Fruit fly (Drosophila melanogaster) whole organism, embryonic: Measurements from ENCODE around the gene CG18508.
A peak's percentile ranks its signal among the peaks of the same experiment; 100 is the strongest.

Experiments
- Abd-B ChIP-seq: fragments of 200-800 bp; sonication (Bioruptor generic); optimal IDR thresholded peaks from 2 replicates; lab custom pipeline; 2018; ENCODE audit warnings: missing biosample characterization, mild to moderate bottlenecking, missing genetic modification characterization, moderate library complexity
- Ada2b ChIP-seq: fragments of 200-800 bp; sonication (Bioruptor generic); IDR thresholded peaks from 2 replicates; pipeline ENCODE4 v1.3.6; 2022; ENCODE audit warnings: missing biosample characterization, missing genetic modification characterization
- Atf-2 ChIP-seq: fragments of 200-800 bp; sonication (Bioruptor generic); optimal IDR thresholded peaks from 2 replicates; lab custom pipeline; 2016; ENCODE audit warnings: missing biosample characterization, missing genetic modification characterization
- Atf6 ChIP-seq: fragments of 200-800 bp; sonication (Bioruptor generic); IDR thresholded peaks from 2 replicates; pipeline ENCODE4 v1.3.6; 2022; ENCODE audit warnings: missing biosample characterization, missing genetic modification characterization
- B-H1 ChIP-seq: fragments of 200-800 bp; sonication (Bioruptor generic); IDR thresholded peaks from 3 replicates; pipeline ENCODE4 v1.3.6; 2022; ENCODE audit warnings: missing biosample characterization, missing genetic modification characterization
- CG10267 ChIP-seq: fragments of 200-800 bp; sonication (Bioruptor generic); optimal IDR thresholded peaks from 2 replicates; lab custom pipeline; 2018; ENCODE audit warnings: missing biosample characterization, mild to moderate bottlenecking, missing genetic modification characterization, moderate library complexity
- CG12219 ChIP-seq: fragments of 200-800 bp; sonication (Bioruptor generic); optimal IDR thresholded peaks from 3 replicates; lab custom pipeline; 2018; ENCODE audit warnings: missing biosample characterization, mild to moderate bottlenecking, missing genetic modification characterization
- CG13424 ChIP-seq: fragments of 200-800 bp; sonication (Bioruptor generic); optimal IDR thresholded peaks from 2 replicates; lab custom pipeline; 2019; ENCODE audit warnings: missing biosample characterization, mild to moderate bottlenecking, missing genetic modification characterization, moderate library complexity
- CG15073 ChIP-seq: fragments of 200-800 bp; sonication (Bioruptor generic); optimal IDR thresholded peaks from 2 replicates; lab custom pipeline; 2016; ENCODE audit warnings: missing biosample characterization, missing genetic modification characterization
- CG17361 ChIP-seq: fragments of 200-800 bp; sonication (Bioruptor generic); IDR thresholded peaks from 3 replicates; pipeline ENCODE4 v1.3.6; 2022; ENCODE audit warnings: missing biosample characterization, missing genetic modification characterization
- CG18619 ChIP-seq: fragments of 200-800 bp; sonication (Bioruptor generic); optimal IDR thresholded peaks from 3 replicates; lab custom pipeline; 2017; ENCODE audit warnings: missing biosample characterization, mild to moderate bottlenecking, missing genetic modification characterization
- CG2120 ChIP-seq: fragments of 200-800 bp; sonication (Bioruptor generic); optimal IDR thresholded peaks from 3 replicates; lab custom pipeline; 2016; ENCODE audit warnings: missing biosample characterization, missing genetic modification characterization
- CG31388 ChIP-seq: fragments of 200-800 bp; sonication (Bioruptor generic); optimal IDR thresholded peaks from 2 replicates; lab custom pipeline; 2016; ENCODE audit warnings: missing biosample characterization, missing genetic modification characterization
- CG34376 ChIP-seq: fragments of 200-800 bp; sonication (Bioruptor generic); optimal IDR thresholded peaks from 2 replicates; lab custom pipeline; 2018; ENCODE audit warnings: missing biosample characterization, mild to moderate bottlenecking, missing genetic modification characterization
- CG42726 ChIP-seq: fragments of 200-800 bp; sonication (Bioruptor generic); IDR thresholded peaks from 2 replicates; pipeline ENCODE4 v1.3.6; 2022; ENCODE audit warnings: missing biosample characterization, missing genetic modification characterization; ENCODE audit not compliant: partially characterized antibody
- CG43689 ChIP-seq: fragments of 200-800 bp; sonication (Bioruptor generic); IDR thresholded peaks from 2 replicates; pipeline ENCODE4 v1.3.6; 2022; ENCODE audit warnings: missing biosample characterization, missing genetic modification characterization
- CG4617 ChIP-seq: fragments of 200-800 bp; sonication (Bioruptor generic); optimal IDR thresholded peaks from 3 replicates; lab custom pipeline; 2016; ENCODE audit warnings: missing biosample characterization, missing genetic modification characterization, borderline replicate concordance
- CG5953 ChIP-seq: fragments of 200-800 bp; sonication (Bioruptor generic); IDR thresholded peaks from 2 replicates; pipeline ENCODE4 v1.3.6; 2022; ENCODE audit warnings: missing biosample characterization, missing genetic modification characterization
- CG7928 ChIP-seq: fragments of 200-800 bp; sonication (Bioruptor generic); optimal IDR thresholded peaks from 2 replicates; lab custom pipeline; 2017; ENCODE audit warnings: missing biosample characterization, mild to moderate bottlenecking, missing genetic modification characterization
- CG7963 ChIP-seq: fragments of 200-800 bp; sonication (Bioruptor generic); IDR thresholded peaks from 3 replicates; pipeline ENCODE4 v1.3.6; 2022; ENCODE audit warnings: missing biosample characterization, missing genetic modification characterization; ENCODE audit not compliant: partially characterized antibody
- E2f1 ChIP-seq: fragments of 200-800 bp; sonication (Bioruptor generic); IDR thresholded peaks from 2 replicates; pipeline ENCODE4 v1.3.6; 2022; ENCODE audit warnings: missing biosample characterization, missing genetic modification characterization
- E2f2 ChIP-seq: fragments of 200-800 bp; sonication (Bioruptor generic); IDR thresholded peaks from 2 replicates; pipeline ENCODE4 v1.3.6; 2022; ENCODE audit warnings: missing biosample characterization, missing genetic modification characterization
- Fer3 ChIP-seq: fragments of 200-800 bp; sonication (Bioruptor generic); optimal IDR thresholded peaks from 2 replicates; lab custom pipeline; 2018; ENCODE audit warnings: missing biosample characterization, mild to moderate bottlenecking, missing genetic modification characterization, moderate library complexity
- H15 ChIP-seq: fragments of 200-800 bp; sonication (Bioruptor generic); IDR thresholded peaks from 3 replicates; pipeline ENCODE4 v1.3.6; 2022; ENCODE audit warnings: missing biosample characterization, missing genetic modification characterization
- HLH54F ChIP-seq: fragments of 200-800 bp; sonication (Bioruptor generic); optimal IDR thresholded peaks from 3 replicates; lab custom pipeline; 2016; ENCODE audit warnings: missing biosample characterization, missing genetic modification characterization
- Hr51 ChIP-seq, 2 experiments: fragments of 200-800 bp; sonication (Bioruptor generic); optimal IDR thresholded peaks; 2 replicates in 1 of 2; 3 replicates in 1 of 2; lab custom pipeline; 2016 to 2018; ENCODE audit warnings: missing biosample characterization in 2 of 2, missing genetic modification characterization in 2 of 2, mild to moderate bottlenecking in 1 of 2, moderate library complexity in 1 of 2
- Kr ChIP-seq: fragments of 200-800 bp; sonication (Bioruptor generic); optimal IDR thresholded peaks from 2 replicates; lab custom pipeline; 2017; ENCODE audit warnings: missing biosample characterization, mild to moderate bottlenecking, missing genetic modification characterization
- NC2β ChIP-seq: fragments of 200-800 bp; sonication (Bioruptor generic); optimal IDR thresholded peaks from 2 replicates; lab custom pipeline; 2016; ENCODE audit warnings: missing biosample characterization, missing genetic modification characterization
- PHDP ChIP-seq: fragments of 200-800 bp; sonication (Bioruptor generic); optimal IDR thresholded peaks from 3 replicates; lab custom pipeline; 2018; ENCODE audit warnings: missing biosample characterization, mild to moderate bottlenecking, missing genetic modification characterization, moderate library complexity
- Poxn ChIP-seq: fragments of 200-800 bp; sonication (Bioruptor generic); IDR thresholded peaks from 2 replicates; pipeline ENCODE4 v1.3.6; 2022; ENCODE audit warnings: missing biosample characterization, missing genetic modification characterization
- Usf ChIP-seq: fragments of 200-800 bp; sonication (Bioruptor generic); optimal IDR thresholded peaks from 2 replicates; lab custom pipeline; 2017; ENCODE audit warnings: missing genotype, missing biosample characterization, missing genetic modification characterization
- bigmax ChIP-seq: fragments of 200-800 bp; sonication (Bioruptor generic); optimal IDR thresholded peaks from 2 replicates; lab custom pipeline; 2018; ENCODE audit warnings: missing biosample characterization, mild to moderate bottlenecking, missing genetic modification characterization
- da ChIP-seq: fragments of 200-800 bp; sonication (Bioruptor generic); optimal IDR thresholded peaks from 2 replicates; lab custom pipeline; 2016; ENCODE audit warnings: missing biosample characterization, missing genetic modification characterization
- danr ChIP-seq: fragments of 200-800 bp; sonication (Bioruptor generic); IDR thresholded peaks from 2 replicates; pipeline ENCODE4 v1.3.6; 2022; ENCODE audit warnings: missing biosample characterization, missing genetic modification characterization
- dimm ChIP-seq: fragments of 200-800 bp; sonication (Bioruptor generic); IDR thresholded peaks from 2 replicates; pipeline ENCODE4 v1.3.6; 2022; ENCODE audit warnings: missing biosample characterization, missing genetic modification characterization
- en ChIP-seq: fragments of 200-800 bp; sonication (Bioruptor generic); optimal IDR thresholded peaks from 2 replicates; lab custom pipeline; 2016; ENCODE audit warnings: missing biosample characterization, missing genetic modification characterization
- gem ChIP-seq: fragments of 200-800 bp; sonication (Bioruptor generic); optimal IDR thresholded peaks from 2 replicates; lab custom pipeline; 2019; ENCODE audit warnings: missing biosample characterization, mild to moderate bottlenecking, missing genetic modification characterization, moderate library complexity
- gsb-n ChIP-seq: fragments of 200-800 bp; sonication (Bioruptor generic); optimal IDR thresholded peaks from 3 replicates; lab custom pipeline; 2018; ENCODE audit warnings: missing biosample characterization, mild to moderate bottlenecking, missing genetic modification characterization
- insv ChIP-seq, 2 experiments: fragments of 200-800 bp; sonication (Bioruptor generic); optimal IDR thresholded peaks; 3 replicates each; lab custom pipeline; 2016 to 2018; ENCODE audit warnings: missing biosample characterization in 2 of 2, missing genetic modification characterization in 2 of 2
- ken ChIP-seq: fragments of 200-800 bp; sonication (Bioruptor generic); IDR thresholded peaks from 3 replicates; pipeline ENCODE4 v1.3.6; 2022; ENCODE audit warnings: missing biosample characterization, missing genetic modification characterization
- mirr ChIP-seq: fragments of 200-800 bp; sonication (Bioruptor generic); optimal IDR thresholded peaks from 3 replicates; lab custom pipeline; 2018; ENCODE audit warnings: missing biosample characterization, mild to moderate bottlenecking, missing genetic modification characterization
- org-1 ChIP-seq: fragments of 200-800 bp; sonication (Bioruptor generic); optimal IDR thresholded peaks from 2 replicates; lab custom pipeline; 2017; ENCODE audit warnings: missing biosample characterization, missing genetic modification characterization
- p53 ChIP-seq: fragments of 200-800 bp; sonication (Bioruptor generic); optimal IDR thresholded peaks from 2 replicates; lab custom pipeline; 2016; ENCODE audit warnings: missing biosample characterization, missing genetic modification characterization
- pita ChIP-seq: fragments of 200-800 bp; sonication (Bioruptor generic); optimal IDR thresholded peaks from 2 replicates; lab custom pipeline; 2017; ENCODE audit warnings: missing biosample characterization, mild to moderate bottlenecking, missing genetic modification characterization
- repo ChIP-seq: fragments of 200-800 bp; sonication (Bioruptor generic); optimal IDR thresholded peaks from 2 replicates; lab custom pipeline; 2016; ENCODE audit warnings: missing biosample characterization, missing genetic modification characterization
- rib ChIP-seq: fragments of 200-800 bp; sonication (Bioruptor generic); IDR thresholded peaks from 2 replicates; pipeline ENCODE4 v1.3.6; 2022; ENCODE audit warnings: missing biosample characterization, missing genetic modification characterization
- run ChIP-seq: fragments of 200-800 bp; sonication (Bioruptor generic); optimal IDR thresholded peaks from 3 replicates; lab custom pipeline; 2018; ENCODE audit warnings: missing biosample characterization, mild to moderate bottlenecking, missing genetic modification characterization
- tgo ChIP-seq: fragments of 200-800 bp; sonication (Bioruptor generic); IDR thresholded peaks from 3 replicates; pipeline ENCODE4 v1.3.6; 2022; ENCODE audit warnings: missing biosample characterization, missing genetic modification characterization
- wdn ChIP-seq: fragments of 200-800 bp; sonication (Bioruptor generic); IDR thresholded peaks from 2 replicates; pipeline ENCODE4 v1.3.6; 2022; ENCODE audit warnings: missing biosample characterization, missing genetic modification characterization

The CG18508 gene

dm6 chrX:3162405-3163256 lies 10.3 kb downstream of the CG18508 start (continued):
- TF ChIP-seq HLH54F (GFP tag; lab: Kevin White, UChicago) (peak; percentile 86), mirr (GFP tag; lab: Kevin White, UChicago) (peak; percentile 45), gem (tag; lab: Kevin White, UChicago) (peak; percentile 96), CG12219 (GFP tag; lab: Kevin White, UChicago) (peak; percentile 95), Fer3 (tag; lab: Kevin White, UChicago) (peak; percentile 86), Abd-B (peak; percentile 84), CG4617 (GFP tag; lab: Kevin White, UChicago) (peak; percentile 60), p53 (GFP tag; lab: Kevin White, UChicago) (peak; percentile 78), E2f1 (GFP tag; lab: Robert Waterston, UW) (peak; percentile 92), Ada2b (peak; percentile 90), run (tag; lab: Kevin White, UChicago) (peak; percentile 82), bigmax (GFP tag; lab: Kevin White, UChicago) (peak; percentile 33), ken (GFP tag; lab: Robert Waterston, UW) (peak; percentile 93), insv (GFP tag; optimal IDR thresholded peaks at IDR 0.05; lab: Kevin White, UChicago) (peak in 1 of 2 experiments; percentile 26), B-H1 (GFP tag; lab: Robert Waterston, UW) (peak; percentile 89), CG2120 (GFP tag; lab: Kevin White, UChicago) (peak; percentile 86), NC2β (GFP tag; lab: Kevin White, UChicago) (peak; percentile 91), dimm (peak; percentile 84), Atf-2 (peak; percentile 93), en (GFP tag; lab: Kevin White, UChicago) (peak; percentile 89), CG43689 (peak; percentile 77), CG17361 (GFP tag; lab: Robert Waterston, UW) (peak; percentile 93), da (GFP tag; lab: Kevin White, UChicago) (peak; percentile 65), gsb-n (tag; lab: Kevin White, UChicago) (peak; percentile 94), CG42726 (GFP tag; lab: Robert Waterston, UW) (no peak), CG18619 (GFP tag; lab: Kevin White, UChicago) (peak; percentile 88), wdn (GFP tag; lab: Robert Waterston, UW) (peak; percentile 78), E2f2 (GFP tag; lab: Robert Waterston, UW) (peak; percentile 74), tgo (GFP tag; lab: Robert Waterston, UW) (peak; percentile 94), H15 (GFP tag; lab: Robert Waterston, UW) (peak; percentile 90), Usf (peak; percentile 88), PHDP (tag; lab: Kevin White, UChicago) (peak; percentile 93), CG13424 (tag; lab: Kevin White, UChicago) (peak; percentile 93), Hr51 (GFP tag; optimal IDR thresholded peaks at IDR 0.05; lab: Kevin White, UChicago) (peak; percentile 88 to 95), CG15073 (peak; percentile 74), Poxn (GFP tag; lab: Robert Waterston, UW) (no peak), danr (GFP tag; lab: Robert Waterston, UW) (peak; percentile 90), org-1 (GFP tag; lab: Kevin White, UChicago) (peak; percentile 96), CG7928 (GFP tag; lab: Kevin White, UChicago) (peak; percentile 57), rib (GFP tag; lab: Robert Waterston, UW) (no peak), Kr (GFP tag; lab: Kevin White, UChicago) (peak; percentile 69), CG10267 (tag; lab: Kevin White, UChicago) (peak; percentile 90), repo (GFP tag; lab: Kevin White, UChicago) (peak; percentile 89), CG5953 (peak; percentile 91), Atf6 (GFP tag; lab: Robert Waterston, UW) (peak; percentile 88), CG34376 (GFP tag; lab: Kevin White, UChicago) (peak; percentile 52), CG31388 (GFP tag; lab: Kevin White, UChicago) (peak; percentile 78), pita (no peak), CG7963 (GFP tag; lab: Robert Waterston, UW) (no peak)
